Fruit fly (Drosophila melanogaster): ENCODE data around the gene mtrm.

DNA sequence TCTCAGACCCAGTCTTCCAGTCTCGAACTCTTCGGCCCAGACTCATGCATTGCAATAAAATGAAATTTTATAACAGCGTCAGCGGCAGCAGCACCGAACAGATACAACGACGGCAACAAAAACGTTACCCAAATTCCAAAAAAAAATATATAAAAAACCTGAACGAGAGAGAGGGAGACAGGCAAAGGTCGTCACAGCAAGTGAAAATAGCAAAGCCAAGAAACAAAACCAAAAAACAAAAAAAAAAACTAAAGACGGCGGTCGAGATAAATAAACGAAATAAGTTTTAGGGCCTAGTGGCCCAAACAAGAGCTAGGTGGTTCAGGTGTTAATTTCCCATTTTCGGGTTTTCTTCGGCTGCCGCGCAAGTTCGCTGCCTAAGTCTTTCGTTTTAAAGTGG is 38.7 kb upstream of the mtrm start:
- TF ChIP-seq Met (GFP tag; optimal IDR thresholded peaks at IDR 0.05), result no peak
- TF ChIP-seq OdsH (GFP tag; optimal IDR thresholded peaks at IDR 0.05), result no peak
